Fruit fly (Drosophila melanogaster) whole organism, adult: ENCODE data around the gene kz.

Source experiments
- CG11617 ChIP-seq: fragments of 200-800 bp; sonication (Bioruptor generic); optimal IDR thresholded peaks from 2 replicates; lab custom pipeline; 2017; ENCODE audit warnings: mild to moderate bottlenecking, missing biosample characterization, missing genetic modification reagents, missing genetic modification characterization
- CG12768 ChIP-seq: fragments of 200-800 bp; sonication (Bioruptor generic); optimal IDR thresholded peaks from 2 replicates; lab custom pipeline; 2017; ENCODE audit warnings: missing biosample characterization, missing genetic modification characterization, mild to moderate bottlenecking, moderate library complexity, missing genetic modification reagents
- CG14711 ChIP-seq: fragments of 200-800 bp; sonication (Bioruptor generic); optimal IDR thresholded peaks from 2 replicates; lab custom pipeline; 2018; ENCODE audit warnings: missing biosample characterization, mild to moderate bottlenecking, missing genetic modification characterization, moderate library complexity
- CG1620 ChIP-seq: fragments of 200-800 bp; sonication (Bioruptor generic); optimal IDR thresholded peaks from 2 replicates; lab custom pipeline; 2016; ENCODE audit warnings: missing biosample characterization, missing genetic modification characterization
- CG33017 ChIP-seq: fragments of 200-800 bp; sonication (Bioruptor generic); optimal IDR thresholded peaks from 2 replicates; lab custom pipeline; 2018; ENCODE audit warnings: missing biosample characterization, mild to moderate bottlenecking, missing genetic modification characterization, moderate library complexity
- CG5204 ChIP-seq: fragments of 200-800 bp; sonication (Bioruptor generic); optimal IDR thresholded peaks from 2 replicates; lab custom pipeline; 2016; ENCODE audit warnings: missing biosample characterization, missing genetic modification characterization
- CG7045 ChIP-seq: fragments of 200-800 bp; sonication (Bioruptor generic); optimal IDR thresholded peaks from 2 replicates; lab custom pipeline; 2017; ENCODE audit warnings: missing biosample characterization, mild to moderate bottlenecking, missing genetic modification characterization
- CG7101 ChIP-seq: fragments of 200-800 bp; sonication (Bioruptor generic); optimal IDR thresholded peaks from 2 replicates; lab custom pipeline; 2018; ENCODE audit warnings: missing biosample characterization, mild to moderate bottlenecking, missing genetic modification characterization, moderate library complexity
- Clk ChIP-seq: fragments of 200-800 bp; sonication (Bioruptor generic); optimal IDR thresholded peaks from 2 replicates; lab custom pipeline; 2017; ENCODE audit warnings: missing biosample characterization, missing genetic modification characterization
- Crg-1 ChIP-seq: fragments of 200-800 bp; sonication (Bioruptor generic); optimal IDR thresholded peaks from 2 replicates; lab custom pipeline; 2016; ENCODE audit warnings: missing biosample characterization, missing genetic modification characterization
- Hr96 ChIP-seq: fragments of 200-800 bp; sonication (Bioruptor generic); optimal IDR thresholded peaks from 2 replicates; lab custom pipeline; 2016; ENCODE audit warnings: missing biosample characterization, missing genetic modification characterization
- Mnt ChIP-seq: fragments of 200-800 bp; sonication (Bioruptor generic); optimal IDR thresholded peaks from 2 replicates; lab custom pipeline; 2016; ENCODE audit warnings: missing biosample characterization, mild to moderate bottlenecking, missing genetic modification characterization
- bab1 ChIP-seq: fragments of 200-800 bp; sonication (Bioruptor generic); optimal IDR thresholded peaks from 3 replicates; lab custom pipeline; 2019; ENCODE audit warnings: missing biosample characterization, mild to moderate bottlenecking, missing genetic modification characterization, moderate library complexity
- cic ChIP-seq: fragments of 200-800 bp; sonication (Bioruptor generic); optimal IDR thresholded peaks from 2 replicates; lab custom pipeline; 2017; ENCODE audit warnings: missing biosample characterization, mild to moderate bottlenecking, missing genetic modification characterization, moderate library complexity
- cnc ChIP-seq, 2 experiments: fragments of >200 bp; optimal IDR thresholded peaks; 2 replicates each; lab custom pipeline; 2017
- kay ChIP-seq: fragments of 200-800 bp; sonication (Bioruptor generic); peaks from one replicate; lab custom pipeline; 2016; ENCODE audit warnings: missing biosample characterization, missing genetic modification characterization, borderline replicate concordance
- ovo ChIP-seq: fragments of 200-800 bp; sonication (Bioruptor generic); optimal IDR thresholded peaks from 2 replicates; lab custom pipeline; 2016; ENCODE audit warnings: missing biosample characterization, missing genetic modification characterization
- pad ChIP-seq: fragments of 200-800 bp; sonication (Bioruptor generic); optimal IDR thresholded peaks from 3 replicates; lab custom pipeline; 2017; ENCODE audit warnings: missing biosample characterization, missing genetic modification characterization, mild to moderate bottlenecking, moderate library complexity, missing genetic modification reagents
- tj ChIP-seq: fragments of 200-800 bp; sonication (Bioruptor generic); optimal IDR thresholded peaks from 3 replicates; lab custom pipeline; 2017; ENCODE audit warnings: missing biosample characterization, mild to moderate bottlenecking, missing genetic modification characterization, moderate library complexity
- toe ChIP-seq: fragments of 200-800 bp; sonication (Bioruptor generic); optimal IDR thresholded peaks from 2 replicates; lab custom pipeline; 2016; ENCODE audit warnings: missing biosample characterization, missing genetic modification characterization

Gene kz

dm6 chrX:2225138-2225537 lies 16.7 kb downstream of the kz start, which contains the start of gene pcx:
Gene pcx (plus strand): TSS chrX:2225296.
- TF ChIP-seq pad (GFP tag; lab: Kevin White, UChicago), result no peak
- TF ChIP-seq kay (GFP tag; lab: Kevin White, UChicago), result no peak
- no peak for TF ChIP-seq CG14711 (tag; lab: Kevin White, UChicago)
- no peak for TF ChIP-seq cnc (optimal IDR thresholded peaks at IDR 0.05; lab: Kevin White, UChicago)
- TF ChIP-seq CG7101 (tag; lab: Kevin White, UChicago), result no peak
- TF ChIP-seq Mnt (GFP tag; lab: Kevin White, UChicago), result no peak
- no peak for TF ChIP-seq Clk
- no peak for TF ChIP-seq ovo (GFP tag; lab: Kevin White, UChicago)
- no peak for TF ChIP-seq CG33017 (tag; lab: Kevin White, UChicago)
- TF ChIP-seq CG5204 (GFP tag; lab: Kevin White, UChicago), result no peak
- TF ChIP-seq tj, result no peak
- no peak for TF ChIP-seq CG12768 (GFP tag; lab: Kevin White, UChicago)
- TF ChIP-seq bab1 (GFP tag; lab: Kevin White, UChicago), result no peak

dm6 chrX:2223454-2223853 lies 18.4 kb downstream of the kz start, which contains the start of gene CG14052:
Gene CG14052 (plus strand): TSS chrX:2223754.
- TF ChIP-seq Crg-1, result no peak
- TF ChIP-seq cic (GFP tag; lab: Kevin White, UChicago), result no peak
- TF ChIP-seq CG7045 (GFP tag; lab: Kevin White, UChicago), result no peak
- TF ChIP-seq toe (GFP tag; lab: Kevin White, UChicago), result no peak
- TF ChIP-seq CG1620 (GFP tag; lab: Kevin White, UChicago), result no peak
- no peak for TF ChIP-seq cnc (optimal IDR thresholded peaks at IDR 0.05; lab: Kevin White, UChicago)
- no peak for TF ChIP-seq Clk
- TF ChIP-seq Hr96, result no peak
- no peak for TF ChIP-seq tj
- no peak for TF ChIP-seq CG7101 (tag; lab: Kevin White, UChicago)
- no peak for TF ChIP-seq kay (GFP tag; lab: Kevin White, UChicago)
- TF ChIP-seq CG33017 (tag; lab: Kevin White, UChicago), result no peak
- TF ChIP-seq CG14711 (tag; lab: Kevin White, UChicago), result no peak
- TF ChIP-seq pad (GFP tag; lab: Kevin White, UChicago), result no peak
- no peak for TF ChIP-seq ovo (GFP tag; lab: Kevin White, UChicago)
- TF ChIP-seq CG5204 (GFP tag; lab: Kevin White, UChicago), result no peak
- no peak for TF ChIP-seq bab1 (GFP tag; lab: Kevin White, UChicago)
- no peak for TF ChIP-seq Mnt (GFP tag; lab: Kevin White, UChicago)
- no peak for TF ChIP-seq CG12768 (GFP tag; lab: Kevin White, UChicago)
- no peak for TF ChIP-seq CG11617

DNA sequence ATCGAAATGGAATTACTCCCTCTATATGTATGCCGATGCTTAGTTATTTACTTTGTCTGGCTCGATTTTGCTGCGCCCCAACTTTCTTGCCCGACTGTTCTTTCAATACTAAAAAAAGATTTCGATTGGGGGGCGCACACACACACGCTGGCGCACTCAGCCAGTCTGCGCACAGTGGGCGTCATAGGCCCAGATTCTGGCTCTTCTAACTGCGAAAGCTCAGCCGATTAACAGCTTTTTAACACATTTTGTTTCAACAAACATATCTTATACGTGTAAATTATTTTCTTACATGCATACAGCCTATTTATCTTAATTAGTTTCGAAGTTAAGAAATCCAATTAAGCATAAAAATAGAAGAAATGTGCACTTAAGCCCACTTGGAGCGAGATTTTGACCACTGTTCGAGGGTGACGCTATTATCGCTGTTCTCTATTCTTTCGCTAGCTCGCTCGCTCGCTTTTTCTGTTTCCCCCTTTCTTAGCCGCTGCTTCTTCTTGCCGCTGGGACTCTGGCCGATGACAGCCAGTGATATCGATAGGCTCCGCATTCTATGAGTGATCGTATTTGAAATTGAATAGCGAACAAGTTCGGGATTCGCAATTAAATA lies 19.5 kb downstream of the kz start, which contains the start of gene Vinc:
Gene Vinc, minus strand, starts transcription at position 387 of the 610 bp plus-strand sequence.
- TF ChIP-seq bab1 (GFP tag; lab: Kevin White, UChicago), result peak; percentile 97
- TF ChIP-seq tj, result peak; percentile 86
- peak; percentile 90 for TF ChIP-seq toe (GFP tag; lab: Kevin White, UChicago)
- TF ChIP-seq CG7101 (tag; lab: Kevin White, UChicago), result peak; percentile 92
- peak; percentile 84 for TF ChIP-seq CG7045 (GFP tag; lab: Kevin White, UChicago)
- no peak for TF ChIP-seq CG5204 (GFP tag; lab: Kevin White, UChicago)
- peak; percentile 91 for TF ChIP-seq CG11617
- peak; percentile 89 for TF ChIP-seq CG14711 (tag; lab: Kevin White, UChicago)
- TF ChIP-seq Mnt (GFP tag; lab: Kevin White, UChicago), result peak; percentile 87
- TF ChIP-seq cnc (optimal IDR thresholded peaks at IDR 0.05; lab: Kevin White, UChicago), result no peak
- TF ChIP-seq cic (GFP tag; lab: Kevin White, UChicago), result peak; percentile 82
- TF ChIP-seq CG12768 (GFP tag; lab: Kevin White, UChicago), result peak; percentile 89
- TF ChIP-seq Crg-1, result peak; percentile 74
- peak; percentile 96 for TF ChIP-seq Hr96
- no peak for TF ChIP-seq kay (GFP tag; lab: Kevin White, UChicago)
- peak; percentile 92 for TF ChIP-seq pad (GFP tag; lab: Kevin White, UChicago)
- TF ChIP-seq CG1620 (GFP tag; lab: Kevin White, UChicago), result peak; percentile 96
- TF ChIP-seq ovo (GFP tag; lab: Kevin White, UChicago), result peak; percentile 41
- peak; percentile 81 for TF ChIP-seq Clk
- peak; percentile 74 for TF ChIP-seq CG33017 (tag; lab: Kevin White, UChicago)

dm6 chrX:2221598-2221997 lies 20.2 kb downstream of the kz start:
- TF ChIP-seq Hr96, result no peak
- TF ChIP-seq ovo (GFP tag; lab: Kevin White, UChicago), result no peak
- no peak for TF ChIP-seq CG14711 (tag; lab: Kevin White, UChicago)
- no peak for TF ChIP-seq bab1 (GFP tag; lab: Kevin White, UChicago)
- no peak for TF ChIP-seq tj
- no peak for TF ChIP-seq Clk
- TF ChIP-seq CG7101 (tag; lab: Kevin White, UChicago), result no peak
- no peak for TF ChIP-seq pad (GFP tag; lab: Kevin White, UChicago)
- TF ChIP-seq cnc (optimal IDR thresholded peaks at IDR 0.05; lab: Kevin White, UChicago), result no peak
- no peak for TF ChIP-seq Mnt (GFP tag; lab: Kevin White, UChicago)
- TF ChIP-seq CG12768 (GFP tag; lab: Kevin White, UChicago), result no peak
- no peak for TF ChIP-seq Crg-1

DNA sequence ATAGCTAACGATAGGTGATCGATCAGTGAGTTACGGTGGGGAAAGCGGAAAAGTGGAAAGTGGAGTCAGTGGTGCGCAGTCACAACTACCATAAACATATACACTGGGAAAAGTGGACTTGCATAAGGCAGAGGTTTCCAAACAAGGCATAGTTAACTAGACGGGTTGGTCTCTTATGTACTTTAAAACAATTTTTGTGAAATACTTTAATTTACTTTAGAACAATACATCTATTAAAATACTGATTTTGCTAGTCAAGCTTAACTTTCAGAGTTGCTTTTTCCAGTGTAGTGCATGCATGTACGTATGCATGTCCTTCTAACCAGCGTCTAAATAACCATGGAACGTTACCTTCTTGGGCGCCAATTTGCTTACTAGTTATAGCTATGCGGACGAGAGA lies 21.9 kb downstream of the kz start:
- TF ChIP-seq Hr96, result no peak
- no peak for TF ChIP-seq toe (GFP tag; lab: Kevin White, UChicago)
- TF ChIP-seq CG33017 (tag; lab: Kevin White, UChicago), result no peak

dm6 chrX:2219246-2219645 lies 22.6 kb downstream of the kz start:
- no peak for TF ChIP-seq tj
- TF ChIP-seq bab1 (GFP tag; lab: Kevin White, UChicago), result no peak
- no peak for TF ChIP-seq Crg-1
